Fruit fly (Drosophila melanogaster): ENCODE data around the gene CG44002.

DNA sequence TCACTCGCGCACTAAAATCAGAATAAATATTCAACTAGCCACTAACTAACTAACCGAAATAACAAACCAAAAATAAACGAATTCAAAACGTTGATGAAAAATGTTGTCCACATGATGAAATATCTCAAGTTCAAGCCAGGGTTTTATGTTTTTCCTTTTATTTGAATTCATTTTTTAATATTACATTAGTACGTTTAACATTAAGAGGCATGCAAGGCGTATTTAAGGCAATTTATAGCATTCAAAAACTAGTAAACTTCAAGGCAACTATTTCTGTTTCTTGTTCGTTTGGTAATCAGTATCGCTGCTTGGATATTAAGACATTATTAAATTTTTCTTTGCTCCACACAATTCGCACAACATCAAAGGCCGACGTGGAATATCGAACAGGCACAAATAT lies 25.0 kb downstream of the CG44002 start:
- TF ChIP-seq h (optimal IDR thresholded peaks at IDR 0.05) (no peak), ttk (optimal IDR thresholded peaks at IDR 0.05) (no peak), psq (optimal IDR thresholded peaks at IDR 0.05) (no peak), Sin3A (optimal IDR thresholded peaks at IDR 0.05) (no peak)
